Worm (Caenorhabditis elegans) whole organism, L4 larva: ENCODE results near the gene T21H3.1.
"Not testable (repeated sequence)": the region's sequence is repeated elsewhere in the genome, so short reads cannot be mapped to it uniquely, and the experiment has no call there.

Source experiments
- D1046.2 ChIP-seq: fragments of 200-800 bp; sonication (Bioruptor generic); IDR thresholded peaks from 2 replicates; pipeline ENCODE4 v1.3.6; 2022; ENCODE audit warnings: missing genetic modification characterization, missing compliant biosample characterization
- F26F4.8 ChIP-seq: fragments of 200-800 bp; sonication (Bioruptor generic); conservative IDR thresholded peaks from 2 replicates; pipeline ENCODE4 v1.3.6; 2022; ENCODE audit warnings: missing genetic modification characterization, missing compliant biosample characterization
- R02D3.7 ChIP-seq: fragments of 150-350 bp; sonication (generic microtip); optimal IDR thresholded peaks from 3 replicates; lab custom pipeline; 2014; ENCODE audit warnings: missing biosample characterization, missing genetic modification characterization
- Y105C5A.15 ChIP-seq: fragments of 200-800 bp; sonication (Bioruptor generic); IDR thresholded peaks from 2 replicates; pipeline ENCODE4 v1.3.6; 2022; ENCODE audit warnings: missing genetic modification characterization, missing compliant biosample characterization
- Y48G9A.11 ChIP-seq: fragments of 200-800 bp; sonication (Bioruptor generic); IDR thresholded peaks from 2 replicates; pipeline ENCODE4 v1.3.6; 2022; ENCODE audit warnings: missing genetic modification reagents, missing genetic modification characterization, missing compliant biosample characterization
- Y5F2A.4 ChIP-seq: fragments of 200-800 bp; sonication (Bioruptor generic); optimal IDR thresholded peaks from 2 replicates; lab custom pipeline; 2018; ENCODE audit warnings: mild to moderate bottlenecking, missing genetic modification characterization, missing compliant biosample characterization
- ZK337.2 ChIP-seq: fragments of 200-800 bp; sonication (Bioruptor generic); IDR thresholded peaks from 2 replicates; pipeline ENCODE4 v1.3.6; 2022; ENCODE audit warnings: missing genetic modification reagents, missing genetic modification characterization, missing compliant biosample characterization
- aha-1 ChIP-seq: fragments of 150-350 bp; peaks from one replicate; lab custom pipeline; 2014; ENCODE audit warnings: missing biosample characterization, missing genetic modification characterization
- ces-1 ChIP-seq: fragments of 150-350 bp; sonication (generic microtip); optimal IDR thresholded peaks from 4 replicates; lab custom pipeline; 2014; ENCODE audit warnings: missing biosample characterization, missing genetic modification reagents, missing genetic modification characterization
- ctbp-1 ChIP-seq: fragments of 200-800 bp; sonication (Bioruptor generic); IDR thresholded peaks from 2 replicates; pipeline ENCODE4 v1.3.6; 2022; ENCODE audit warnings: missing genetic modification reagents, missing genetic modification characterization, missing compliant biosample characterization
- daf-16 ChIP-seq, 3 experiments: sonication (generic microtip); optimal IDR thresholded peaks; 2 replicates each; lab custom pipeline; 2016 to 2017; ENCODE audit warnings: missing genetic modification characterization in 3 of 3, missing genetic modification reagents in 3 of 3, mild to moderate bottlenecking in 2 of 3, missing compliant biosample characterization in 2 of 3, missing biosample characterization in 1 of 3, moderate library complexity in 1 of 3
- daf-19 ChIP-seq: fragments of 200-800 bp; sonication (Bioruptor generic); conservative IDR thresholded peaks from 2 replicates; pipeline ENCODE4 v1.3.6; 2022; ENCODE audit warnings: missing genetic modification characterization, missing compliant biosample characterization
- dmd-9 ChIP-seq: fragments of 200-800 bp; sonication (Bioruptor generic); IDR thresholded peaks from 2 replicates; pipeline ENCODE4 v1.3.6; 2022; ENCODE audit warnings: missing genetic modification reagents, missing genetic modification characterization, missing compliant biosample characterization
- dpl-1 ChIP-seq: fragments of 150-350 bp; optimal IDR thresholded peaks from 2 replicates; lab custom pipeline; 2014; ENCODE audit warnings: missing biosample characterization, missing genetic modification reagents, missing genetic modification characterization
- duxl-1 ChIP-seq: sonication (generic microtip); optimal IDR thresholded peaks from 2 replicates; lab custom pipeline; 2016; ENCODE audit warnings: mild to moderate bottlenecking, missing genetic modification characterization, moderate library complexity, missing compliant biosample characterization; ENCODE audit not compliant: poor library complexity
- dve-1 ChIP-seq: sonication (generic microtip); optimal IDR thresholded peaks from 2 replicates; lab custom pipeline; 2017; ENCODE audit warnings: antibody characterized with exemption, mild to moderate bottlenecking, missing genetic modification characterization, missing compliant biosample characterization; ENCODE audit not compliant: insufficient read depth
- egl-27 ChIP-seq: sonication (generic microtip); optimal IDR thresholded peaks from 3 replicates; lab custom pipeline; 2017; ENCODE audit warnings: missing biosample characterization, missing genetic modification reagents, missing genetic modification characterization
- egl-43 ChIP-seq: fragments of 200-800 bp; sonication (Bioruptor generic); IDR thresholded peaks from 2 replicates; pipeline ENCODE4 v1.3.6; 2022; ENCODE audit warnings: missing genetic modification reagents, missing genetic modification characterization, missing compliant biosample characterization
- gei-8 ChIP-seq: fragments of 200-800 bp; sonication (Bioruptor generic); optimal IDR thresholded peaks from 2 replicates; lab custom pipeline; 2018; ENCODE audit warnings: mild to moderate bottlenecking, missing genetic modification characterization, missing compliant biosample characterization
- hif-1 ChIP-seq, 2 experiments: sonication (generic microtip); optimal IDR thresholded peaks; 2 replicates each; lab custom pipeline; 2016 to 2017; ENCODE audit warnings: missing compliant biosample characterization in 2 of 2, missing genetic modification characterization in 2 of 2, missing genetic modification reagents in 2 of 2, missing genotype in 2 of 2, mild to moderate bottlenecking in 1 of 2
- hlh-11 ChIP-seq: fragments of 200-800 bp; sonication (Bioruptor generic); optimal IDR thresholded peaks from 2 replicates; lab custom pipeline; 2018; ENCODE audit warnings: mild to moderate bottlenecking, missing genetic modification characterization, missing compliant biosample characterization
- hlh-30 ChIP-seq: sonication (generic microtip); optimal IDR thresholded peaks from 2 replicates; lab custom pipeline; 2017; ENCODE audit warnings: antibody characterized with exemption, mild to moderate bottlenecking, missing genetic modification characterization, missing compliant biosample characterization; ENCODE audit not compliant: insufficient read depth
- lin-13 ChIP-seq: fragments of 150-350 bp; optimal IDR thresholded peaks from 2 replicates; lab custom pipeline; 2014; ENCODE audit warnings: missing biosample characterization, missing genetic modification reagents, missing genetic modification characterization
- lin-38 ChIP-seq: fragments of 200-800 bp; sonication (Bioruptor generic); IDR thresholded peaks from 2 replicates; pipeline ENCODE4 v1.3.6; 2022; ENCODE audit warnings: missing genetic modification reagents, missing genetic modification characterization, missing compliant biosample characterization
- lsy-2 ChIP-seq, 2 experiments: fragments of 150-350 bp in 1 of 2; sonication (generic microtip) in 1 of 2; optimal IDR thresholded peaks; 2 replicates each; lab custom pipeline; 2014 to 2017; ENCODE audit warnings: missing biosample characterization in 2 of 2, missing genetic modification characterization in 2 of 2
- madf-5 ChIP-seq, 2 experiments: fragments of 200-800 bp; sonication (Bioruptor generic); IDR thresholded peaks; 2 replicates each; pipeline ENCODE4 v1.3.6; 2022; ENCODE audit warnings: missing compliant biosample characterization in 2 of 2, missing genetic modification characterization in 2 of 2
- madf-9 ChIP-seq: fragments of 200-800 bp; sonication (Bioruptor generic); conservative IDR thresholded peaks from 2 replicates; pipeline ENCODE4 v1.3.6; 2022; ENCODE audit warnings: missing genetic modification reagents, missing genetic modification characterization, missing compliant biosample characterization
- mep-1 ChIP-seq: fragments of 150-350 bp; sonication (generic microtip); optimal IDR thresholded peaks from 3 replicates; lab custom pipeline; 2014; ENCODE audit warnings: missing biosample characterization, missing genetic modification characterization
- nhr-237 ChIP-seq: sonication (generic microtip); optimal IDR thresholded peaks from 2 replicates; lab custom pipeline; 2017; ENCODE audit warnings: missing biosample characterization, missing genetic modification characterization
- nhr-28 ChIP-seq: fragments of 150-350 bp; optimal IDR thresholded peaks from 2 replicates; lab custom pipeline; 2014; ENCODE audit warnings: missing biosample characterization, missing genetic modification characterization
- nhr-6 ChIP-seq: fragments of 150-350 bp; optimal IDR thresholded peaks from 2 replicates; lab custom pipeline; 2014; ENCODE audit warnings: missing biosample characterization, missing genetic modification characterization
- pha-4 ChIP-seq, 2 experiments: fragments of 150-350 bp in 1 of 2; fragments of 200-800 bp in 1 of 2; sonication (Bioruptor generic) in 1 of 2; IDR thresholded peaks in 1 of 2; optimal IDR thresholded peaks in 1 of 2; 2 replicates each; pipeline versions ENCODE4 v1.3.6 to Lab custom; 2014 to 2022; ENCODE audit warnings: missing genetic modification characterization in 2 of 2, missing genetic modification reagents in 2 of 2, missing biosample characterization in 1 of 2, missing compliant biosample characterization in 1 of 2
- rbr-2 ChIP-seq: sonication (generic microtip); optimal IDR thresholded peaks from 2 replicates; lab custom pipeline; 2016; ENCODE audit warnings: missing genotype, missing genetic modification characterization, missing compliant biosample characterization
- set-16 ChIP-seq: fragments of 200-800 bp; sonication (Bioruptor generic); IDR thresholded peaks from 2 replicates; pipeline ENCODE4 v1.3.6; 2022; ENCODE audit warnings: missing genetic modification reagents, missing genetic modification characterization, missing compliant biosample characterization
- snpc-1.2 ChIP-seq: fragments of 200-800 bp; sonication (Bioruptor generic); IDR thresholded peaks from 2 replicates; pipeline ENCODE4 v1.3.6; 2022; ENCODE audit warnings: missing genetic modification reagents, missing genetic modification characterization, missing compliant biosample characterization
- tra-1 ChIP-seq: fragments of 200-800 bp; sonication (Bioruptor generic); IDR thresholded peaks from 2 replicates; pipeline ENCODE4 v1.3.6; 2022; ENCODE audit warnings: missing genetic modification reagents, missing genetic modification characterization, missing compliant biosample characterization
- unc-39 ChIP-seq: sonication (generic microtip); optimal IDR thresholded peaks from 2 replicates; lab custom pipeline; 2017; ENCODE audit warnings: missing biosample characterization, missing genetic modification characterization
- vab-7 ChIP-seq: fragments of 200-800 bp; sonication (Bioruptor generic); IDR thresholded peaks from 2 replicates; pipeline ENCODE4 v1.3.6; 2022; ENCODE audit warnings: missing genetic modification reagents, missing genetic modification characterization, missing compliant biosample characterization
- zfp-3 ChIP-seq: fragments of 200-800 bp; sonication (Bioruptor generic); conservative IDR thresholded peaks from 2 replicates; pipeline ENCODE4 v1.3.6; 2022; ENCODE audit warnings: missing genetic modification reagents, missing genetic modification characterization, missing compliant biosample characterization

T21H3.1 gene

DNA sequence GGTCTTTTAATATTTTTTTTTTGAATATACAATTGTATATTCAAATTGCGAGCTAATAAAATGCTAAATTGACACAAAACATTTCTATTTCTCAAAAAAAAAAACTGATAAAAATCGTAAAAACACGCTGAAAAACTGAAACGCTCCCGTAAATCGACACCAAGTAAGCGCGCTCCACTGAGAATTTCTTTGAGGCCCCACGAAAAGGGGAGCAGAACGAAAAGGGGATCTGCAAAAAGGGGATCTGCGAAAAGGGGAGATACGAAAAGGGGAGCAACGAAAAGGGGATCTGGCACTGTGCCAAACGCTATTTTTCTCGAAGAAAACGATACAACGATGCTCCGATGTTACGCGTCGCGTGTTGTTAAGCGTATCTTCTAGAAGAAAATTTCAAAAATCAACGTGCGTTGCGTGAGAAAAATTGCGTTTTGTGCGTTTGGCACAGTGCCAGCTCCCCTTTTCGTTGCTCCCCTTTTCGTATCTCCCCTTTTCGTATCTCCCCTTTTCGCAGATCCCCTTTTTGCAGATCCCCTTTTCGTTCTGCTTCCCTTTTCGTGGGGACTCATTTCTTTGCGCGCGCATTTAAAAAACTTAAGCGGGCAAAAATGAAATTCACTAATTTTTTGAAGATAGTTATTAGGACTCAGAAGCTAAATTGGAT, 20.7 kb downstream of the T21H3.1 start (continued):
- TF ChIP-seq lsy-2 (tag; optimal IDR thresholded peaks at IDR 0.05; lab: Kevin White, UChicago) (peak in 1 of 2 experiments; percentile 50), egl-43 (GFP tag; lab: Robert Waterston, UW) (peak; percentile 30; the same call in 1 of the 2 replicates), D1046.2 (GFP tag; lab: Robert Waterston, UW) (peak; percentile 71; the same call in 1 of the 2 replicates), tra-1 (peak; percentile 61; the same call in 1 of the 2 replicates), daf-16 (tag; optimal IDR thresholded peaks at IDR 0.05; lab: Kevin White, UChicago) (peak; percentile 16), hif-1 (tag; optimal IDR thresholded peaks at IDR 0.05; lab: Kevin White, UChicago) (peak in 1 of 2 experiments; percentile 9), madf-5 (GFP tag; IDR thresholded peaks at IDR 0.05; lab: Robert Waterston, UW) (0 out of 4 replicates have a peak, but pooled peaks have one; percentile 54 to 61), dmd-9 (peak; percentile 73; the same call in 1 of the 2 replicates), hlh-11 (tag; lab: Kevin White, UChicago) (peak; percentile 18), snpc-1.2 (GFP tag; lab: Robert Waterston, UW) (peak; percentile 45; the same call in 1 of the 2 replicates), mep-1 (peak; percentile 58), madf-9 (GFP tag; lab: Robert Waterston, UW) (peak; percentile 57; the same call in 1 of the 2 replicates), Y48G9A.11 (GFP tag; lab: Robert Waterston, UW) (peak; percentile 92), set-16 (GFP tag; lab: Robert Waterston, UW) (peak; percentile 28; the same call in 1 of the 2 replicates), pha-4 (GFP tag; IDR thresholded peaks at IDR 0.05; lab: Robert Waterston, UW) (peak; percentile 56), dpl-1 (peak; percentile 45), duxl-1 (peak; percentile 19), ZK337.2 (GFP tag; lab: Robert Waterston, UW) (peak; percentile 80), vab-7 (peak; percentile 76), R02D3.7 (peak; percentile 79)
- not testable (repeated sequence) for TF ChIP-seq daf-16 (GFP tag; optimal IDR thresholded peaks at IDR 0.05; lab: Kevin White, UChicago); pha-4 (tag; optimal IDR thresholded peaks at IDR 0.05; lab: Kevin White, UChicago)

ce11 chrV:1199219-1199889, 22.8 kb downstream of the T21H3.1 start, which contains the start of gene Y50D4A.6:
Gene Y50D4A.6 (minus strand): TSS chrV:1199269.
- TF ChIP-seq nhr-28 (tag; lab: Kevin White, UChicago) (no peak), lin-13 (GFP tag; lab: Kevin White, UChicago) (no peak), zfp-3 (GFP tag; lab: Robert Waterston, UW) (no peak), set-16 (GFP tag; lab: Robert Waterston, UW) (peak; percentile 96), egl-43 (GFP tag; lab: Robert Waterston, UW) (peak; percentile 61; the same call in 1 of the 2 replicates), unc-39 (tag; lab: Kevin White, UChicago) (no peak), gei-8 (GFP tag; lab: Kevin White, UChicago) (no peak), dmd-9 (no peak), madf-9 (GFP tag; lab: Robert Waterston, UW) (no peak), F26F4.8 (GFP tag; lab: Robert Waterston, UW) (no peak; the same call in 1 of the 2 replicates), nhr-237 (tag; lab: Kevin White, UChicago) (no peak)

- TF ChIP-seq dve-1 (tag; lab: Kevin White, UChicago) (no peak), set-16 (GFP tag; lab: Robert Waterston, UW) (no peak), ctbp-1 (no peak), snpc-1.2 (GFP tag; lab: Robert Waterston, UW) (no peak), ces-1 (GFP tag; lab: Kevin White, UChicago) (no peak), rbr-2 (tag; lab: Kevin White, UChicago) (no peak), daf-19 (GFP tag; lab: Robert Waterston, UW) (no peak), hif-1 (tag; optimal IDR thresholded peaks at IDR 0.05; lab: Kevin White, UChicago) (no peak), Y105C5A.15 (GFP tag; lab: Robert Waterston, UW) (no peak), hlh-11 (tag; lab: Kevin White, UChicago) (no peak), hlh-30 (tag; lab: Kevin White, UChicago) (no peak), lin-13 (GFP tag; lab: Kevin White, UChicago) (no peak), aha-1 (tag; lab: Kevin White, UChicago) (no peak), nhr-6 (no peak), Y5F2A.4 (GFP tag; lab: Kevin White, UChicago) (no peak), egl-27 (tag; lab: Kevin White, UChicago) (no peak), Y48G9A.11 (GFP tag; lab: Robert Waterston, UW) (no peak), lin-38 (GFP tag; lab: Robert Waterston, UW) (no peak)
Observed at ce11 chrV:1201717-1202116, 25.2 kb downstream of the T21H3.1 start.
